Worm (Caenorhabditis elegans) whole organism, late embryonic: ENCODE results near the gene F01D5.2.

Source experiments
- C38D4.7 ChIP-seq: fragments of 200-800 bp; sonication (Bioruptor generic); optimal IDR thresholded peaks from 2 replicates; lab custom pipeline; 2018; ENCODE audit warnings: mild to moderate bottlenecking, missing genetic modification characterization, moderate library complexity, missing compliant biosample characterization
- K09A11.1 ChIP-seq: sonication (generic microtip); optimal IDR thresholded peaks from 2 replicates; lab custom pipeline; 2017; ENCODE audit warnings: antibody characterized with exemption, mild to moderate bottlenecking, missing genetic modification characterization, missing compliant biosample characterization; ENCODE audit not compliant: insufficient read depth
- ama-1 ChIP-seq: fragments of 150-350 bp; optimal IDR thresholded peaks from 2 replicates; lab custom pipeline; 2014
- ceh-14 ChIP-seq: sonication (generic microtip); optimal IDR thresholded peaks from 2 replicates; lab custom pipeline; 2016; ENCODE audit warnings: missing genotype, missing genetic modification characterization, missing compliant biosample characterization
- ceh-18 ChIP-seq: sonication (generic microtip); optimal IDR thresholded peaks from 2 replicates; lab custom pipeline; 2016; ENCODE audit warnings: missing genetic modification characterization, missing compliant biosample characterization
- ceh-19 ChIP-seq: fragments of 200-800 bp; sonication (Bioruptor generic); optimal IDR thresholded peaks from 2 replicates; lab custom pipeline; 2018; ENCODE audit warnings: mild to moderate bottlenecking, missing genetic modification characterization, missing compliant biosample characterization
- ceh-24 ChIP-seq: sonication (generic microtip); optimal IDR thresholded peaks from 2 replicates; lab custom pipeline; 2016; ENCODE audit warnings: mild to moderate bottlenecking, missing genetic modification characterization, missing compliant biosample characterization
- ceh-34 ChIP-seq: sonication (generic microtip); optimal IDR thresholded peaks from 2 replicates; lab custom pipeline; 2016; ENCODE audit warnings: mild to moderate bottlenecking, missing genetic modification characterization, missing compliant biosample characterization
- ceh-48 ChIP-seq: sonication (generic microtip); optimal IDR thresholded peaks from 2 replicates; lab custom pipeline; 2016; ENCODE audit warnings: missing genetic modification characterization, inconsistent platforms, missing compliant biosample characterization
- dve-1 ChIP-seq: sonication (generic microtip); optimal IDR thresholded peaks from 2 replicates; lab custom pipeline; 2017; ENCODE audit warnings: antibody characterized with exemption, mild to moderate bottlenecking, missing genetic modification characterization, missing compliant biosample characterization
- elt-2 ChIP-seq: sonication (generic microtip); optimal IDR thresholded peaks from 2 replicates; lab custom pipeline; 2016; ENCODE audit warnings: missing genetic modification reagents, missing genetic modification characterization, missing compliant biosample characterization
- elt-4 ChIP-seq: sonication (generic microtip); optimal IDR thresholded peaks from 2 replicates; lab custom pipeline; 2016; ENCODE audit warnings: missing genetic modification characterization, missing compliant biosample characterization
- ets-4 ChIP-seq: sonication (generic microtip); optimal IDR thresholded peaks from 2 replicates; lab custom pipeline; 2016; ENCODE audit warnings: missing genetic modification characterization, missing compliant biosample characterization
- eyg-1 ChIP-seq: sonication (generic microtip); optimal IDR thresholded peaks from 2 replicates; lab custom pipeline; 2016; ENCODE audit warnings: missing genotype, missing genetic modification characterization, missing compliant biosample characterization
- fax-1 ChIP-seq: sonication (generic microtip); optimal IDR thresholded peaks from 2 replicates; lab custom pipeline; 2016; ENCODE audit warnings: missing genotype, missing genetic modification characterization, missing compliant biosample characterization
- fkh-10 ChIP-seq: fragments of 150-350 bp; optimal IDR thresholded peaks from 2 replicates; lab custom pipeline; 2014; ENCODE audit warnings: missing biosample characterization, missing genetic modification reagents, missing genetic modification characterization
- gmeb-2 ChIP-seq: sonication (generic microtip); optimal IDR thresholded peaks from 2 replicates; lab custom pipeline; 2016; ENCODE audit warnings: missing genetic modification characterization, inconsistent platforms, missing compliant biosample characterization
- hlh-30 ChIP-seq: sonication (generic microtip); optimal IDR thresholded peaks from 2 replicates; lab custom pipeline; 2017; ENCODE audit warnings: antibody characterized with exemption, missing genetic modification characterization, missing compliant biosample characterization; ENCODE audit not compliant: insufficient read depth
- hlh-6 ChIP-seq: sonication (generic microtip); optimal IDR thresholded peaks from 2 replicates; lab custom pipeline; 2016; ENCODE audit warnings: missing genotype, missing genetic modification characterization, missing compliant biosample characterization
- lim-6 ChIP-seq: sonication (generic microtip); optimal IDR thresholded peaks from 2 replicates; lab custom pipeline; 2016; ENCODE audit warnings: missing genetic modification characterization, missing compliant biosample characterization
- madf-2 ChIP-seq: sonication (generic microtip); optimal IDR thresholded peaks from 2 replicates; lab custom pipeline; 2017; ENCODE audit warnings: missing genetic modification characterization, missing compliant biosample characterization
- mec-3 ChIP-seq: sonication (generic microtip); optimal IDR thresholded peaks from 2 replicates; lab custom pipeline; 2016; ENCODE audit warnings: borderline replicate concordance, missing genetic modification characterization, missing compliant biosample characterization
- nfya-1 ChIP-seq: sonication (generic microtip); optimal IDR thresholded peaks from 2 replicates; lab custom pipeline; 2017; ENCODE audit warnings: missing genetic modification characterization, mild to moderate bottlenecking, missing compliant biosample characterization, antibody characterized with exemption, moderate library complexity
- nhr-232 ChIP-seq: sonication (generic microtip); optimal IDR thresholded peaks from 2 replicates; lab custom pipeline; 2016; ENCODE audit warnings: missing genetic modification characterization, missing compliant biosample characterization
- pag-3 ChIP-seq: sonication (generic microtip); optimal IDR thresholded peaks from 2 replicates; lab custom pipeline; 2016; ENCODE audit warnings: missing compliant biosample characterization, missing genetic modification characterization, borderline replicate concordance
- pha-4 ChIP-seq: fragments of 150-350 bp; optimal IDR thresholded peaks from 2 replicates; lab custom pipeline; 2018; ENCODE audit warnings: missing biosample characterization, missing genetic modification reagents, missing genetic modification characterization
- pqm-1 ChIP-seq: sonication (generic microtip); optimal IDR thresholded peaks from 2 replicates; lab custom pipeline; 2016; ENCODE audit warnings: missing genetic modification characterization, missing compliant biosample characterization
- pros-1 ChIP-seq: fragments of 150-350 bp; optimal IDR thresholded peaks from 2 replicates; lab custom pipeline; 2014; ENCODE audit warnings: missing biosample characterization, missing genetic modification reagents, missing genetic modification characterization
- ref-2 ChIP-seq: sonication (generic microtip); optimal IDR thresholded peaks from 2 replicates; lab custom pipeline; 2016; ENCODE audit warnings: missing genetic modification characterization, missing compliant biosample characterization
- rnt-1 ChIP-seq: sonication (generic microtip); optimal IDR thresholded peaks from 2 replicates; lab custom pipeline; 2016; ENCODE audit warnings: missing genetic modification characterization, missing compliant biosample characterization
- sdc-2 ChIP-seq: sonication (generic microtip); optimal IDR thresholded peaks from 2 replicates; lab custom pipeline; 2016; ENCODE audit warnings: missing genotype, missing genetic modification characterization, missing compliant biosample characterization
- syd-9 ChIP-seq: sonication (generic microtip); optimal IDR thresholded peaks from 2 replicates; lab custom pipeline; 2016; ENCODE audit warnings: mild to moderate bottlenecking, missing genetic modification characterization, moderate library complexity, missing compliant biosample characterization
- tbx-2 ChIP-seq: sonication (generic microtip); optimal IDR thresholded peaks from 2 replicates; lab custom pipeline; 2016; ENCODE audit warnings: missing genetic modification characterization, missing compliant biosample characterization
- tbx-7 ChIP-seq: sonication (generic microtip); optimal IDR thresholded peaks from 2 replicates; lab custom pipeline; 2016; ENCODE audit warnings: missing genotype, missing genetic modification characterization, missing compliant biosample characterization
- unc-42 ChIP-seq: sonication (generic microtip); optimal IDR thresholded peaks from 2 replicates; lab custom pipeline; 2016; ENCODE audit warnings: missing genotype, missing genetic modification characterization, missing compliant biosample characterization
- zip-5 ChIP-seq: sonication (generic microtip); optimal IDR thresholded peaks from 2 replicates; lab custom pipeline; 2016; ENCODE audit warnings: missing genetic modification characterization, missing compliant biosample characterization

Gene F01D5.2

DNA sequence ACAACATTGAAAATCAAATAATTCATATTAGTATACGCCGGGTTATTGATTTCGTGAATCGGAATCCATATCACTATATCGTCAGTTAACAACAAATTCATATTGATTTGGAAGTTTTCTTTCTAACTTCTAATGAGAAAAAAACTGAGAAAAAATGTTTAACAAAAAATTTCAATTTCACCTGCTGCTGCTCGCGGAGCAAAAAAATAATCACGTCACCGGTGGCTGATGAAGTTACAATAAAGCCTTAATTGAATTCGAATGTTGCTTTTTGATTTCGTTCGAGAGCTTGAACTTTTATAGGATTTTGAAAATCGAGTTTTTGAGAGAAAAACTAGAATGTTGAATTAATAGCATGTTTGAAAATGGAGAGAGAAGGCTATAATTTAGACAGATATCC is 29.9 kb downstream of the F01D5.2 start, which contains the start of gene sre-43:
TSS of gene sre-43 (minus strand) at position 101 of the 400 bp plus-strand sequence.
- TF ChIP-seq hlh-6 (tag; lab: Kevin White, UChicago) (no peak), pha-4 (tag; lab: Kevin White, UChicago) (no peak), hlh-30 (tag; lab: Kevin White, UChicago) (no peak), ceh-18 (tag; lab: Kevin White, UChicago) (no peak), fkh-10 (no peak), mec-3 (tag; lab: Kevin White, UChicago) (no peak), nfya-1 (tag; lab: Kevin White, UChicago) (no peak), syd-9 (tag; lab: Kevin White, UChicago) (no peak), pqm-1 (tag; lab: Kevin White, UChicago) (no peak), tbx-2 (no peak), ama-1 (lab: Kevin White, UChicago) (no peak), tbx-7 (no peak), ceh-34 (tag; lab: Kevin White, UChicago) (no peak)
- TF ChIP-seq, all 69 proteins: peak for 0

DNA sequence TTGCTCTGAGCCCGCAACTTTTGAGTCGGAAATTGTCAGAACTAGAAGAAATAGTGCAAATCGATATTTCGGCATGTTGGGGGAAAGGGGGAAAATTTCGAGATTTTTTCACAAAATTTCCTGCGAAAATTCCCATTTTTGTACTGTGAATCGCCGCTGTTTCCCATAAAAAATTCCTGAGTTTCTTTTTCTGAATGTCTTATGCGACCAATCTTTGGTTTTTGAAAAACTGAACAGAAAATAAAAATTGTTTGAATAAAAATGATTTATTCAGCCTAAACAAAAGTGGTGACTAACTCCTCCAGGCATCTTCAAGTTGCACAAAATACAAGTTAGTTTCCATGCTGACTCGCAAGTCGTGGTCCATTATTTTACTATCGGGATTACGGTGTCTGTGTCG is 32.6 kb downstream of the F01D5.2 start, which contains the start of gene W07G1.7:
TSS of gene W07G1.7 (minus strand) at position 101 of the 400 bp plus-strand sequence.
- no peak for TF ChIP-seq ceh-48 (tag; lab: Kevin White, UChicago)
- no peak for TF ChIP-seq sdc-2 (tag; lab: Kevin White, UChicago)
- TF ChIP-seq ets-4 (tag; lab: Kevin White, UChicago) = no peak

DNA sequence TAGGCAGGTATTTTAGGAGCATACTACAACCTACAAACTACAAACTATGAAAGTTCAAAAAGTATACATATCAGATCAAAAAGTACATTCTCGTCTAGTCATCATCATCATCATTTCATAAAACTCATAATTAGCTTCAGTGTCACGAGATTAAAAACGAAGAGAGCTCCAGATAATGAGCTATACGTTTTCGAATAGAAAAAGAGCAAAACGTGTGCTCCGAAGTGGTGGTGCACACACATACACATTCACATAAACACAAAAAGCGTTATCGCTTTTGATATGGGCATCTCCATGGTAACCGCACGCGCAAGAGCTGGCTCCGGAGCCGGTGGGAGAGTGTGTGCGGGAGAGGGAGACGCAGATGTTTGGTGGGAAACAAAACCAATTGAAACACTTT is 34.5 kb downstream of the F01D5.2 start:
- no peak for TF ChIP-seq ceh-19 (GFP tag; lab: Kevin White, UChicago)
- TF ChIP-seq lim-6 (tag; lab: Kevin White, UChicago) = no peak
- TF ChIP-seq ets-4 (tag; lab: Kevin White, UChicago) = no peak
- TF ChIP-seq fax-1 = no peak
- TF ChIP-seq mec-3 (tag; lab: Kevin White, UChicago) = no peak
- peak; percentile 17 for TF ChIP-seq ceh-14
- TF ChIP-seq, all 69 proteins: peak for 1

DNA sequence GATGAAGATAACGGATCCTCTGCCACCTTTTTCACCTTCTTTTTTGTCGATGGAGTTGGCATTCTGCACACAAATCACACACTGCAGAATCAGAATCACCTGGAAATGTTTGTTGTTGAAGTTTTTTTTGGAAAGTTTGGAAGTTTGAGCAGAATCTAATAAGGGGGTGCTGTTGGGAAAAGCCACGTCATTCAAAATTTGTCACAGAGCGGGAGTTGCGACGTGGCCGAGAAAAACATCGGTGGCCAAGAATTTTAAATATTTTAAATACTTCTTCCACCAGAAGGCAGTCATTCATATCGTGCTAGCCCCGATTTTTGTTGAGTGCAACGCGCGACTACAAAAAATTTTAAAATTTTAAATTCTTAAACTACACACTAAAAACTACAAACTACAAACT is 36.5 kb downstream of the F01D5.2 start, which contains the start of gene rpi-1:
TSS of gene rpi-1 (minus strand) at position 101 of the 400 bp plus-strand sequence.
- TF ChIP-seq rnt-1 (no peak), K09A11.1 (tag; lab: Kevin White, UChicago) (no peak), fax-1 (no peak), elt-4 (tag; lab: Kevin White, UChicago) (no peak), pag-3 (tag; lab: Kevin White, UChicago) (no peak)

DNA sequence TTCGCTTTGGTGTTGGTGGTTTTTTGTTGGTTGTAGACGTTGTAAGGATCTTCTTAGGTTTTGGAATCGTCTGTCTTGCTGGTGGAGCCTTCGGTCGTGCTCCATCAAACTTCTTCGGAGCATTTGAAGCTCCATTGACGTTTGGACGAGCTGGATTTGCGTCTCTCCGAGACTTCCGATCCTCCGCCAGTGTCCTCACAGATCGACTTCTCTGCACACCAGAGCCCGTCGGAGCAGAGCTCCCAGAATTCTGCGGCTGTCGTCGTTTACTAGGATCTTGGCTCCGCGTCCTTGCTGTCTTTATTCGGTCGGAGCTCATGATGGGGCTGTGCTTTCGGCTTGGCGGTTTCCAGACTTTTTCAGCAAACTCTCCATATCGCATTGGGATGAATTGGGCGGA is 37.3 kb downstream of the F01D5.2 start:
- TF ChIP-seq pros-1 (tag; lab: Kevin White, UChicago) (no peak), hlh-30 (tag; lab: Kevin White, UChicago) (no peak), elt-2 (tag; lab: Kevin White, UChicago) (no peak), pag-3 (tag; lab: Kevin White, UChicago) (no peak), madf-2 (no peak), ref-2 (tag; lab: Kevin White, UChicago) (no peak), dve-1 (tag; lab: Kevin White, UChicago) (no peak), nhr-232 (tag; lab: Kevin White, UChicago) (no peak), ceh-18 (tag; lab: Kevin White, UChicago) (no peak), fkh-10 (no peak), C38D4.7 (GFP tag; lab: Kevin White, UChicago) (no peak), ceh-24 (tag; lab: Kevin White, UChicago) (no peak), sdc-2 (tag; lab: Kevin White, UChicago) (no peak), zip-5 (tag; lab: Kevin White, UChicago) (no peak), tbx-2 (no peak), eyg-1 (tag; lab: Kevin White, UChicago) (no peak), gmeb-2 (tag; lab: Kevin White, UChicago) (no peak), unc-42 (tag; lab: Kevin White, UChicago) (no peak)
